Fruit fly (Drosophila melanogaster): ENCODE measurements around the gene CG8300.

CG8300 gene

dm6 chrX:7104400-7105068, at the start of gene CG8300, which contains the start of gene CG4617:
Gene CG8300, plus strand, starts transcription at chrX:7104885.
Gene CG4617, minus strand, starts transcription at chrX:7104491.
- no peak for TF ChIP-seq CG17801 (GFP tag; optimal IDR thresholded peaks at IDR 0.05; ENCODE audit: partially characterized antibody)

- no peak for TF ChIP-seq CG17801 (GFP tag; optimal IDR thresholded peaks at IDR 0.05; ENCODE audit: partially characterized antibody)
These were observed 45.7 kb upstream of the CG8300 start for dm6 chrX:7058973-7059372.

dm6 chrX:7063563-7063962, 41.1 kb upstream of the CG8300 start:
- no peak for TF ChIP-seq CG17801 (GFP tag; optimal IDR thresholded peaks at IDR 0.05; ENCODE audit: partially characterized antibody)

dm6 chrX:7065835-7066234, 38.9 kb upstream of the CG8300 start, which contains the start of gene CG12541:
Gene CG12541, minus strand, starts transcription at chrX:7066052.
- peak; percentile 17 for TF ChIP-seq CG17801 (GFP tag; optimal IDR thresholded peaks at IDR 0.05; ENCODE audit: partially characterized antibody)

dm6 chrX:7066608-7067007, 38.1 kb upstream of the CG8300 start:
- no peak for TF ChIP-seq CG17801 (GFP tag; optimal IDR thresholded peaks at IDR 0.05; ENCODE audit: partially characterized antibody)

- TF ChIP-seq CG17801 (GFP tag; optimal IDR thresholded peaks at IDR 0.05; ENCODE audit: partially characterized antibody): no peak
These were observed 37.4 kb upstream of the CG8300 start for dm6 chrX:7067248-7067647.

- TF ChIP-seq CG17801 (GFP tag; optimal IDR thresholded peaks at IDR 0.05; ENCODE audit: partially characterized antibody): no peak
These were observed 36.6 kb upstream of the CG8300 start for dm6 chrX:7068088-7068487.

- no peak for TF ChIP-seq CG17801 (GFP tag; optimal IDR thresholded peaks at IDR 0.05; ENCODE audit: partially characterized antibody)
These were observed 35.6 kb upstream of the CG8300 start, which contains the start of gene CG4607 for dm6 chrX:7069011-7069463. Gene CG4607, plus strand, starts transcription at chrX:7069413.

- no peak for TF ChIP-seq CG17801 (GFP tag; optimal IDR thresholded peaks at IDR 0.05; ENCODE audit: partially characterized antibody)
These were observed 31.3 kb upstream of the CG8300 start for dm6 chrX:7073234-7073878.

dm6 chrX:7074316-7074925, 30.3 kb upstream of the CG8300 start:
- no peak for TF ChIP-seq CG17801 (GFP tag; optimal IDR thresholded peaks at IDR 0.05; ENCODE audit: partially characterized antibody)

dm6 chrX:7082407-7082806, 22.3 kb upstream of the CG8300 start:
- TF ChIP-seq CG17801 (GFP tag; optimal IDR thresholded peaks at IDR 0.05; ENCODE audit: partially characterized antibody): no peak

- TF ChIP-seq CG17801 (GFP tag; optimal IDR thresholded peaks at IDR 0.05; ENCODE audit: partially characterized antibody): no peak
These were observed 18.1 kb upstream of the CG8300 start for dm6 chrX:7086539-7086938.

- no peak for TF ChIP-seq CG17801 (GFP tag; optimal IDR thresholded peaks at IDR 0.05; ENCODE audit: partially characterized antibody)
These were observed 12.8 kb upstream of the CG8300 start for dm6 chrX:7091909-7092308.

dm6 chrX:7094169-7094568, 10.5 kb upstream of the CG8300 start:
- TF ChIP-seq CG17801 (GFP tag; optimal IDR thresholded peaks at IDR 0.05; ENCODE audit: partially characterized antibody): no peak

- no peak for TF ChIP-seq CG17801 (GFP tag; optimal IDR thresholded peaks at IDR 0.05; ENCODE audit: partially characterized antibody)
These were observed 9.8 kb upstream of the CG8300 start for dm6 chrX:7094861-7095260.
